Worm (Caenorhabditis elegans) whole organism, young adult: ENCODE data around the gene C18B2.5.

Experiments
- B0261.1 ChIP-seq: sonication (generic microtip); optimal IDR thresholded peaks from 2 replicates; lab custom pipeline; 2016; ENCODE audit warnings: mild to moderate bottlenecking, missing genetic modification characterization, moderate library complexity, missing compliant biosample characterization
- C06A6.2 ChIP-seq: fragments of 200-800 bp; sonication (Bioruptor generic); conservative IDR thresholded peaks from 2 replicates; pipeline ENCODE4 v1.3.6; 2022; ENCODE audit warnings: missing genetic modification characterization, missing compliant biosample characterization
- D2030.7 ChIP-seq: fragments of 200-800 bp; sonication (Bioruptor generic); IDR thresholded peaks from 2 replicates; pipeline ENCODE4 v1.3.6; 2022; ENCODE audit warnings: missing genetic modification reagents, missing genetic modification characterization, missing compliant biosample characterization
- F10E7.11 ChIP-seq: sonication (generic microtip); optimal IDR thresholded peaks from 2 replicates; lab custom pipeline; 2017; ENCODE audit warnings: mild to moderate bottlenecking, missing genetic modification characterization, moderate library complexity, missing compliant biosample characterization
- F33H1.4 ChIP-seq: fragments of 200-800 bp; sonication (Bioruptor generic); IDR thresholded peaks from 2 replicates; pipeline ENCODE4 v1.3.6; 2022; ENCODE audit warnings: missing genetic modification reagents, missing genetic modification characterization, missing compliant biosample characterization
- F57A8.1 ChIP-seq: fragments of 200-800 bp; sonication (Bioruptor generic); optimal IDR thresholded peaks from 2 replicates; lab custom pipeline; 2018; ENCODE audit warnings: mild to moderate bottlenecking, missing genetic modification characterization, moderate library complexity, missing compliant biosample characterization
- K11D2.4 ChIP-seq: fragments of 200-800 bp; sonication (Bioruptor generic); IDR thresholded peaks from 2 replicates; pipeline ENCODE4 v1.3.6; 2022; ENCODE audit warnings: missing genetic modification reagents, missing genetic modification characterization, missing compliant biosample characterization
- T07F8.4 ChIP-seq: sonication (generic microtip); optimal IDR thresholded peaks from 2 replicates; lab custom pipeline; 2016; ENCODE audit warnings: mild to moderate bottlenecking, missing genetic modification characterization, moderate library complexity, missing compliant biosample characterization
- Y53G8AR.9 ChIP-seq: fragments of 200-800 bp; sonication (Bioruptor generic); conservative IDR thresholded peaks from 2 replicates; pipeline ENCODE4 v1.3.6; 2022; ENCODE audit warnings: missing genetic modification reagents, missing genetic modification characterization, missing compliant biosample characterization
- Y79H2A.3 ChIP-seq: fragments of 200-800 bp; sonication (Bioruptor generic); conservative IDR thresholded peaks from 2 replicates; pipeline ENCODE4 v1.3.6; 2022; ENCODE audit warnings: missing genetic modification reagents, missing genetic modification characterization, missing compliant biosample characterization
- Y95B8A.8 ChIP-seq: fragments of 200-800 bp; sonication (Bioruptor generic); IDR thresholded peaks from 2 replicates; pipeline ENCODE4 v1.3.6; 2022; ENCODE audit warnings: missing genetic modification reagents, missing genetic modification characterization, missing compliant biosample characterization
- ZK185.1 ChIP-seq: sonication (generic microtip); optimal IDR thresholded peaks from 2 replicates; lab custom pipeline; 2016; ENCODE audit warnings: mild to moderate bottlenecking, missing genetic modification characterization, missing compliant biosample characterization; ENCODE audit not compliant: poor library complexity, severe bottlenecking
- akir-1 ChIP-seq: fragments of 200-800 bp; sonication (Bioruptor generic); optimal IDR thresholded peaks from 2 replicates; lab custom pipeline; 2018; ENCODE audit warnings: mild to moderate bottlenecking, missing genetic modification characterization, moderate library complexity, missing compliant biosample characterization
- aptf-2 ChIP-seq: fragments of 200-800 bp; sonication (Bioruptor generic); conservative IDR thresholded peaks from 2 replicates; pipeline ENCODE4 v1.3.6; 2022; ENCODE audit warnings: missing genetic modification reagents, missing genetic modification characterization, missing compliant biosample characterization
- athp-1 ChIP-seq: sonication (generic microtip); optimal IDR thresholded peaks from 2 replicates; lab custom pipeline; 2017; ENCODE audit warnings: mild to moderate bottlenecking, missing genetic modification characterization, missing compliant biosample characterization
- bed-2 ChIP-seq: fragments of 200-800 bp; sonication (Bioruptor generic); IDR thresholded peaks from 2 replicates; pipeline ENCODE4 v1.3.6; 2022; ENCODE audit warnings: missing genetic modification reagents, missing genetic modification characterization, missing compliant biosample characterization
- ccch-3 ChIP-seq: fragments of 200-800 bp; sonication (Bioruptor generic); optimal IDR thresholded peaks from 2 replicates; lab custom pipeline; 2018; ENCODE audit warnings: mild to moderate bottlenecking, missing genetic modification characterization, missing compliant biosample characterization
- ceh-100 ChIP-seq: fragments of 200-800 bp; sonication (Bioruptor generic); IDR thresholded peaks from 2 replicates; pipeline ENCODE4 v1.3.6; 2022; ENCODE audit warnings: missing genetic modification reagents, missing genetic modification characterization, missing compliant biosample characterization
- ceh-79 ChIP-seq: sonication (generic microtip); optimal IDR thresholded peaks from 2 replicates; lab custom pipeline; 2017; ENCODE audit warnings: mild to moderate bottlenecking, missing genetic modification characterization, missing compliant biosample characterization
- ceh-91 ChIP-seq: fragments of 200-800 bp; sonication (Bioruptor generic); IDR thresholded peaks from 2 replicates; pipeline ENCODE4 v1.3.6; 2022; ENCODE audit warnings: missing genetic modification reagents, missing genetic modification characterization, missing compliant biosample characterization
- efl-1 ChIP-seq: fragments of 150-350 bp; optimal IDR thresholded peaks from 2 replicates; lab custom pipeline; 2014; ENCODE audit warnings: missing biosample characterization, missing genetic modification reagents, missing genetic modification characterization
- hmg-1.2 ChIP-seq: fragments of 200-800 bp; sonication (Bioruptor generic); IDR thresholded peaks from 2 replicates; pipeline ENCODE4 v1.3.6; 2022; ENCODE audit warnings: missing genetic modification reagents, missing genetic modification characterization, missing compliant biosample characterization
- hmg-20 ChIP-seq: fragments of 200-800 bp; sonication (Bioruptor generic); IDR thresholded peaks from 2 replicates; pipeline ENCODE4 v1.3.6; 2022; ENCODE audit warnings: missing genetic modification reagents, missing genetic modification characterization, missing compliant biosample characterization
- lag-1 ChIP-seq: fragments of 200-800 bp; sonication (Bioruptor generic); IDR thresholded peaks from 2 replicates; pipeline ENCODE4 v1.3.6; 2022; ENCODE audit warnings: missing genetic modification reagents, missing genetic modification characterization, missing compliant biosample characterization
- let-607 ChIP-seq, 2 experiments: fragments of 200-800 bp in 1 of 2; sonication (Bioruptor generic) in 1 of 2; sonication (generic microtip) in 1 of 2; optimal IDR thresholded peaks; 2 replicates each; lab custom pipeline; 2016 to 2018; ENCODE audit warnings: mild to moderate bottlenecking in 2 of 2, missing compliant biosample characterization in 2 of 2, missing genetic modification characterization in 2 of 2, moderate library complexity in 2 of 2, missing genotype in 1 of 2
- lin-35 ChIP-seq, 3 experiments: fragments of 150-350 bp in 2 of 3; sonication (generic microtip) in 1 of 3; optimal IDR thresholded peaks; 2 replicates each; lab custom pipeline; 2014 to 2018; ENCODE audit warnings: missing biosample characterization in 3 of 3, missing genetic modification characterization in 3 of 3, missing genetic modification reagents in 3 of 3
- madf-10 ChIP-seq: sonication (generic microtip); optimal IDR thresholded peaks from 2 replicates; lab custom pipeline; 2016; ENCODE audit warnings: mild to moderate bottlenecking, missing genetic modification characterization, missing compliant biosample characterization
- madf-6 ChIP-seq: fragments of 200-800 bp; sonication (Bioruptor generic); IDR thresholded peaks from 2 replicates; pipeline ENCODE4 v1.3.6; 2022; ENCODE audit warnings: missing genetic modification reagents, missing genetic modification characterization, missing compliant biosample characterization
- madf-8 ChIP-seq: fragments of 200-800 bp; sonication (Bioruptor generic); conservative IDR thresholded peaks from 2 replicates; pipeline ENCODE4 v1.3.6; 2022; ENCODE audit warnings: missing genetic modification reagents, missing genetic modification characterization, missing compliant biosample characterization
- mes-4 ChIP-seq: sonication (generic microtip); optimal IDR thresholded peaks from 2 replicates; lab custom pipeline; 2016; ENCODE audit warnings: missing genotype, missing genetic modification characterization, missing compliant biosample characterization
- nfya-1 ChIP-seq: sonication (generic microtip); optimal IDR thresholded peaks from 2 replicates; lab custom pipeline; 2017; ENCODE audit warnings: antibody characterized with exemption, missing compliant biosample characterization, missing genetic modification characterization, borderline replicate concordance; ENCODE audit not compliant: insufficient read depth
- nfyb-1 ChIP-seq: fragments of 200-800 bp; sonication (Bioruptor generic); IDR thresholded peaks from 2 replicates; pipeline ENCODE4 v1.3.6; 2022; ENCODE audit warnings: missing genetic modification reagents, missing genetic modification characterization, missing compliant biosample characterization
- nhr-179 ChIP-seq: sonication (generic microtip); optimal IDR thresholded peaks from 2 replicates; lab custom pipeline; 2016; ENCODE audit warnings: mild to moderate bottlenecking, missing genetic modification characterization, missing compliant biosample characterization
- rcor-1 ChIP-seq: fragments of 200-800 bp; sonication (Bioruptor generic); IDR thresholded peaks from 2 replicates; pipeline ENCODE4 v1.3.6; 2022; ENCODE audit warnings: missing genetic modification reagents, missing genetic modification characterization, missing compliant biosample characterization
- rec-8 ChIP-seq, 2 experiments: sonication (generic microtip); optimal IDR thresholded peaks; 2 replicates each; lab custom pipeline; 2016; ENCODE audit warnings: mild to moderate bottlenecking in 2 of 2, missing genetic modification characterization in 2 of 2, missing genetic modification reagents in 2 of 2, missing genotype in 2 of 2, missing biosample characterization in 1 of 2, missing compliant biosample characterization in 1 of 2, moderate library complexity in 1 of 2
- sdz-38 ChIP-seq: sonication (generic microtip); optimal IDR thresholded peaks from 2 replicates; lab custom pipeline; 2016; ENCODE audit warnings: missing genotype, missing genetic modification characterization, missing compliant biosample characterization
- somi-1 ChIP-seq: fragments of 200-800 bp; sonication (Bioruptor generic); optimal IDR thresholded peaks from 2 replicates; lab custom pipeline; 2018; ENCODE audit warnings: mild to moderate bottlenecking, missing genetic modification characterization, missing compliant biosample characterization
- tbp1 ChIP-seq: fragments of 200-800 bp; sonication (Bioruptor generic); optimal IDR thresholded peaks from 2 replicates; lab custom pipeline; 2018; ENCODE audit warnings: mild to moderate bottlenecking, missing genetic modification characterization, missing compliant biosample characterization
- unc-130 ChIP-seq: sonication (generic microtip); optimal IDR thresholded peaks from 2 replicates; lab custom pipeline; 2016; ENCODE audit warnings: missing genetic modification reagents, missing genetic modification characterization, missing compliant biosample characterization
- unc-62 ChIP-seq: fragments of 150-350 bp; optimal IDR thresholded peaks from 2 replicates; lab custom pipeline; 2014; ENCODE audit warnings: missing biosample characterization, missing genetic modification reagents, missing genetic modification characterization
- xnd-1 ChIP-seq: sonication (generic microtip); optimal IDR thresholded peaks from 2 replicates; lab custom pipeline; 2016; ENCODE audit warnings: missing genotype, missing genetic modification reagents, missing genetic modification characterization, missing compliant biosample characterization
- ztf-25 ChIP-seq: fragments of 200-800 bp; sonication (Bioruptor generic); IDR thresholded peaks from 2 replicates; pipeline ENCODE4 v1.3.6; 2022; ENCODE audit warnings: missing genetic modification reagents, missing genetic modification characterization, missing compliant biosample characterization
- ztf-6 ChIP-seq: fragments of 200-800 bp; sonication (Bioruptor generic); IDR thresholded peaks from 2 replicates; pipeline ENCODE4 v1.3.6; 2022; ENCODE audit warnings: missing genetic modification reagents, missing genetic modification characterization, missing compliant biosample characterization

C18B2.5 gene

DNA sequence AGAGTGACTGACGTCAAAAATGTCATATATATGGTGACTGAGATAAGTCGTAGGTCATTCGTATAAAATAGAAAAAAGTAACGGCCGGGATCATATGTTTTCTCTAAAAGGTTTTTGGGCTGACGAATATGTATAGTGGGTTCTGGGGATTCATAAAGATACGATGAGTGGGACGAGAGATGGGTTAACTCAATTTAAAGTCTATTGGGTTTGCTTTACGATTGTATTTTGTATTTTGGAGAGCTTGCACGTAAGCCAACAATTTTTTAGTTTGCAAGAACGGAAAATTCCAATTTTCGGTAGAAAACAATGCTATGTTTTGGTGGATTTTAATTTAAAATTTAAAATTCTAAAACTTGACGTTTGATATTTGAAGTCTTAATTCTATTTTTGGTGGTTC is 26.4 kb downstream of the C18B2.5 start:
- TF ChIP-seq mes-4, result no peak
- TF ChIP-seq somi-1 (GFP tag; lab: Kevin White, UChicago), result no peak
- no peak for TF ChIP-seq unc-62
- TF ChIP-seq athp-1 (tag; lab: Kevin White, UChicago), result no peak
- no peak for TF ChIP-seq K11D2.4 (GFP tag; lab: Robert Waterston, UW)
- TF ChIP-seq bed-2 (GFP tag; lab: Robert Waterston, UW), result no peak
- no peak for TF ChIP-seq D2030.7 (GFP tag; lab: Robert Waterston, UW)
- no peak for TF ChIP-seq nhr-179 (tag; lab: Kevin White, UChicago)
- no peak for TF ChIP-seq aptf-2 (GFP tag; lab: Robert Waterston, UW)
- no peak for TF ChIP-seq ZK185.1 (tag; lab: Kevin White, UChicago)
- TF ChIP-seq lag-1, result no peak
- no peak for TF ChIP-seq ztf-25 (GFP tag; lab: Robert Waterston, UW)
- TF ChIP-seq rec-8 (tag; optimal IDR thresholded peaks at IDR 0.05; lab: Kevin White, UChicago), result no peak
- TF ChIP-seq C06A6.2 (GFP tag; lab: Robert Waterston, UW), result no peak
- TF ChIP-seq unc-130 (GFP tag; lab: Kevin White, UChicago), result no peak
- TF ChIP-seq nfya-1 (tag; lab: Kevin White, UChicago), result no peak
- no peak for TF ChIP-seq T07F8.4
- TF ChIP-seq F10E7.11 (tag; lab: Kevin White, UChicago), result no peak
- no peak for TF ChIP-seq ceh-91 (GFP tag; lab: Robert Waterston, UW)

- TF ChIP-seq ceh-100 (GFP tag; lab: Robert Waterston, UW), result no peak
- no peak for TF ChIP-seq akir-1 (GFP tag; lab: Kevin White, UChicago)
- TF ChIP-seq hmg-20 (GFP tag; lab: Robert Waterston, UW), result no peak
- TF ChIP-seq lin-35 (GFP tag; optimal IDR thresholded peaks at IDR 0.05; lab: Kevin White, UChicago), result no peak
- TF ChIP-seq lag-1, result no peak
- no peak for TF ChIP-seq madf-6 (GFP tag; lab: Robert Waterston, UW)
- TF ChIP-seq nfyb-1, result no peak
- no peak for TF ChIP-seq efl-1
- TF ChIP-seq tbp1 (GFP tag; lab: Kevin White, UChicago), result no peak
- no peak for TF ChIP-seq Y95B8A.8 (GFP tag; lab: Robert Waterston, UW)
- TF ChIP-seq hmg-1.2 (GFP tag; lab: Robert Waterston, UW), result no peak
- no peak for TF ChIP-seq F57A8.1 (GFP tag; lab: Kevin White, UChicago)
- no peak for TF ChIP-seq Y79H2A.3 (GFP tag; lab: Robert Waterston, UW)
These were observed 27.5 kb downstream of the C18B2.5 start for ce11 chrX:3583436-3583835.

DNA sequence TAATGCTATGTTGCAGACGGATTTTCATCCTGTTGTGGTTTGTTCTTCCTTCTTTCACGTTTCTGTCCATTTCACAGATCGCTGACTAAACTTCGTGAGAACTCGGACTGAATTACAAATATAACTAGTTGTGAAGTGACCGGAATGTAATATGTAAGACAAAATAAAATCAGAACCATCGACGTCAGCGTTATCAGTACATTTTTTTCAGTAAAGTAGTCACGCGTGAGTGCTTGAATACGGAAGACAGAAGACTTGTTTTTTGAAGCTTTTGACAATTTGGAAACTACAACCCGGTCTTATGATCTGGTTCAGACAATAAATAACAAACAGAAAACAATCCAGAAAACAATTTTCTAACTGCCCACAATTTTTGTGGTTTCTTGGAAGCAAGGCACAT is 29.1 kb downstream of the C18B2.5 start:
- TF ChIP-seq madf-10 (tag; lab: Kevin White, UChicago), result no peak
- TF ChIP-seq let-607 (tag; optimal IDR thresholded peaks at IDR 0.05; lab: Kevin White, UChicago), result no peak
- no peak for TF ChIP-seq rcor-1 (GFP tag; lab: Robert Waterston, UW)
- no peak for TF ChIP-seq lin-35 (GFP tag; optimal IDR thresholded peaks at IDR 0.05; lab: Kevin White, UChicago)
- no peak for TF ChIP-seq ztf-6 (GFP tag; lab: Robert Waterston, UW)
- no peak for TF ChIP-seq F33H1.4 (GFP tag; lab: Robert Waterston, UW)
- no peak for TF ChIP-seq ceh-79 (tag; lab: Kevin White, UChicago)
- no peak for TF ChIP-seq ccch-3 (GFP tag; lab: Kevin White, UChicago)
- TF ChIP-seq mes-4, result no peak
- TF ChIP-seq sdz-38 (tag; lab: Kevin White, UChicago), result no peak
- TF ChIP-seq Y53G8AR.9 (GFP tag; lab: Robert Waterston, UW), result no peak
- no peak for TF ChIP-seq xnd-1 (tag; lab: Kevin White, UChicago)
- no peak for TF ChIP-seq ZK185.1 (tag; lab: Kevin White, UChicago)
- no peak for TF ChIP-seq B0261.1 (tag; lab: Kevin White, UChicago)
- no peak for TF ChIP-seq madf-8 (GFP tag; lab: Robert Waterston, UW)
